Worm (Caenorhabditis elegans): Measurements from ENCODE around the gene C14A6.7.

Gene C14A6.7

ce11 chrV:18195006-18195405, 26.8 kb upstream of the C14A6.7 start, which contains the start of gene F16H6.3:
Gene F16H6.3, plus strand, starts transcription at chrV:18195306.
- TF ChIP-seq tbx-2 (tag; optimal IDR thresholded peaks at IDR 0.05) (no peak), ZK546.5 (tag; optimal IDR thresholded peaks at IDR 0.05) (no peak), jun-1 (tag; optimal IDR thresholded peaks at IDR 0.05) (no peak), lsy-12 (tag; optimal IDR thresholded peaks at IDR 0.05) (no peak), hmg-11 (tag; optimal IDR thresholded peaks at IDR 0.05) (no peak), nhr-28 (tag; optimal IDR thresholded peaks at IDR 0.05) (no peak), unc-62 (GFP tag; optimal IDR thresholded peaks at IDR 0.05) (no peak), lin-15B (tag; optimal IDR thresholded peaks at IDR 0.05) (no peak), nfya-1 (tag; optimal IDR thresholded peaks at IDR 0.05; ENCODE audit: insufficient read depth) (no peak), daf-12 (tag; optimal IDR thresholded peaks at IDR 0.05) (no peak)

ce11 chrV:18191128-18191527, 23.0 kb upstream of the C14A6.7 start, which contains the start of gene clec-42:
Gene clec-42, plus strand, starts transcription at chrV:18191412.
- no peak for TF ChIP-seq nfya-1 (tag; optimal IDR thresholded peaks at IDR 0.05; ENCODE audit: insufficient read depth)
- no peak for TF ChIP-seq nhr-23 (tag; optimal IDR thresholded peaks at IDR 0.05)
- no peak for TF ChIP-seq ztf-4 (tag; optimal IDR thresholded peaks at IDR 0.05)
- TF ChIP-seq lin-15B (tag; optimal IDR thresholded peaks at IDR 0.05): no peak
- TF ChIP-seq pqm-1 (tag; optimal IDR thresholded peaks at IDR 0.05): peak; percentile 31
- no peak for TF ChIP-seq elt-1 (tag; optimal IDR thresholded peaks at IDR 0.05)
- TF ChIP-seq nhr-237 (tag; optimal IDR thresholded peaks at IDR 0.05): no peak
- no peak for TF ChIP-seq aly-2 (tag; optimal IDR thresholded peaks at IDR 0.05)
- TF ChIP-seq jun-1 (tag; optimal IDR thresholded peaks at IDR 0.05): peak; percentile 1
- no peak for TF ChIP-seq egl-27 (tag; optimal IDR thresholded peaks at IDR 0.05)
- no peak for TF ChIP-seq ceh-28 (tag; optimal IDR thresholded peaks at IDR 0.05)
- no peak for TF ChIP-seq elt-3 (tag; optimal IDR thresholded peaks at IDR 0.05)
- no peak for TF ChIP-seq ceh-82 (tag; optimal IDR thresholded peaks at IDR 0.05)
- TF ChIP-seq elt-2 (tag; optimal IDR thresholded peaks at IDR 0.05): peak; percentile 79
- TF ChIP-seq nhr-43 (tag; optimal IDR thresholded peaks at IDR 0.05; ENCODE audit: poor library complexity, severe bottlenecking): no peak
- no peak for TF ChIP-seq lin-39 (tag; optimal IDR thresholded peaks at IDR 0.05)
- no peak for TF ChIP-seq skn-1 (tag; optimal IDR thresholded peaks at IDR 0.05)

- TF ChIP-seq egl-27 (tag; optimal IDR thresholded peaks at IDR 0.05): no peak
- TF ChIP-seq mml-1 (tag; optimal IDR thresholded peaks at IDR 0.05): no peak
- TF ChIP-seq jun-1 (tag; optimal IDR thresholded peaks at IDR 0.05): no peak
- TF ChIP-seq nhr-23 (tag; optimal IDR thresholded peaks at IDR 0.05): no peak
- no peak for TF ChIP-seq nhr-77 (tag; optimal IDR thresholded peaks at IDR 0.05)
- TF ChIP-seq R02D3.7 (tag; optimal IDR thresholded peaks at IDR 0.05): no peak
- TF ChIP-seq nhr-11 (tag; optimal IDR thresholded peaks at IDR 0.05): no peak
- no peak for TF ChIP-seq nhr-12 (tag; optimal IDR thresholded peaks at IDR 0.05)
- no peak for TF ChIP-seq ztf-4 (tag; optimal IDR thresholded peaks at IDR 0.05)
- TF ChIP-seq nfya-1 (tag; optimal IDR thresholded peaks at IDR 0.05; ENCODE audit: insufficient read depth): no peak
- no peak for TF ChIP-seq ceh-16 (tag; optimal IDR thresholded peaks at IDR 0.05)
- no peak for TF ChIP-seq lsy-12 (tag; optimal IDR thresholded peaks at IDR 0.05)
- no peak for TF ChIP-seq nhr-237 (tag; optimal IDR thresholded peaks at IDR 0.05)
- TF ChIP-seq elt-2 (tag; optimal IDR thresholded peaks at IDR 0.05): no peak
Measured at ce11 chrV:18189181-18189580, 21.0 kb upstream of the C14A6.7 start, which contains the start of gene clec-246. Gene clec-246, plus strand, starts transcription at chrV:18189481.

ce11 chrV:18188328-18188727, 20.2 kb upstream of the C14A6.7 start, which contains the start of gene clec-245:
Gene clec-245, minus strand, starts transcription at chrV:18188428.
- TF ChIP-seq eor-1 (tag; optimal IDR thresholded peaks at IDR 0.05): no peak
- no peak for TF ChIP-seq ama-1 (optimal IDR thresholded peaks at IDR 0.05)
- TF ChIP-seq nhr-77 (tag; optimal IDR thresholded peaks at IDR 0.05): no peak

ce11 chrV:18184910-18185309, 16.7 kb upstream of the C14A6.7 start, which contains the start of gene C31G12.3:
Gene C31G12.3, plus strand, starts transcription at chrV:18185210.
- TF ChIP-seq ceh-28 (tag; optimal IDR thresholded peaks at IDR 0.05) (no peak), pqm-1 (tag; optimal IDR thresholded peaks at IDR 0.05) (no peak), nhr-43 (tag; optimal IDR thresholded peaks at IDR 0.05; ENCODE audit: poor library complexity, severe bottlenecking) (no peak), ceh-82 (tag; optimal IDR thresholded peaks at IDR 0.05) (no peak), fkh-2 (tag; optimal IDR thresholded peaks at IDR 0.05) (no peak), tbx-2 (tag; optimal IDR thresholded peaks at IDR 0.05) (no peak), nhr-67 (tag; optimal IDR thresholded peaks at IDR 0.05) (no peak), elt-3 (tag; optimal IDR thresholded peaks at IDR 0.05) (no peak), lin-15B (tag; optimal IDR thresholded peaks at IDR 0.05) (no peak), mml-1 (tag; optimal IDR thresholded peaks at IDR 0.05) (no peak), nhr-25 (tag; optimal IDR thresholded peaks at IDR 0.05) (no peak), elt-1 (tag; optimal IDR thresholded peaks at IDR 0.05) (no peak), unc-62 (GFP tag; optimal IDR thresholded peaks at IDR 0.05) (no peak), unc-39 (tag; optimal IDR thresholded peaks at IDR 0.05) (no peak), egl-27 (tag; optimal IDR thresholded peaks at IDR 0.05) (no peak), nfya-1 (tag; optimal IDR thresholded peaks at IDR 0.05; ENCODE audit: insufficient read depth) (no peak)
